Worm (Caenorhabditis elegans): ENCODE results near the gene psf-1.

The psf-1 gene

DNA sequence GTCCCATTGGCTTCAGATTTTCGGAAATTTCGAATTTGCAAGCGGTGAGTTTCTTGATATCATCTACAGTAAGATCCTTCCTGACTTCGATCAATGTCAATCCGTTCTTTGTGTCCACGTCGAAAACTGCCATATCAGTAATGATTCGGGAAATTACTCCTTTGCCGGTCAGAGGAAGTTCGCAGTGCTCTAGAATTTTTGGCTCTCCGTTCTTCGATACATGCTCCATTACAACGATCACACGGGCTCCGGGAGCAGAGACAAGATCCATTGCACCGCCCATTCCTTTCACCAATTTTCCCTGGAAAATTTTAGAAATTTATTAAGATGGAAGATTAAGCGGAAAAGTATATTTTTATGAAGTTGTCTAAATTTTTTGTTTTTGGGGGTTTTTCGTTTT is 33.9 kb upstream of the psf-1 start (continued):
- no peak for TF ChIP-seq nfyb-1 (GFP tag; IDR thresholded peaks at IDR 0.05)
- TF ChIP-seq Y53G8AR.9 (GFP tag; conservative IDR thresholded peaks at IDR 0.05) = 0 out of 2 replicates have a peak, but pooled peaks have one; percentile 10
- no peak for TF ChIP-seq rpc-1 (optimal IDR thresholded peaks at IDR 0.05)
- no peak for TF ChIP-seq rpc-1 (tag; optimal IDR thresholded peaks at IDR 0.05)
- peak; percentile 49 for TF ChIP-seq zim-3 (tag; optimal IDR thresholded peaks at IDR 0.05)
- TF ChIP-seq F23B12.7 (tag; optimal IDR thresholded peaks at IDR 0.05; ENCODE audit: insufficient read depth) = no peak
- no peak for TF ChIP-seq ccch-3 (GFP tag; optimal IDR thresholded peaks at IDR 0.05)
- peak; percentile 72; the same call in 1 of the 2 replicates for TF ChIP-seq cebp-2 (GFP tag; IDR thresholded peaks at IDR 0.05)
- no peak for TF ChIP-seq ceh-40 (GFP tag; IDR thresholded peaks at IDR 0.05)
- TF ChIP-seq pha-4 (tag; optimal IDR thresholded peaks at IDR 0.05) = no peak
- TF ChIP-seq snpc-1.1 (tag; optimal IDR thresholded peaks at IDR 0.05; ENCODE audit: insufficient read depth) = no peak
- TF ChIP-seq egl-18 (GFP tag; IDR thresholded peaks at IDR 0.05) = no peak
- TF ChIP-seq D2030.7 (GFP tag; IDR thresholded peaks at IDR 0.05) = no peak

DNA sequence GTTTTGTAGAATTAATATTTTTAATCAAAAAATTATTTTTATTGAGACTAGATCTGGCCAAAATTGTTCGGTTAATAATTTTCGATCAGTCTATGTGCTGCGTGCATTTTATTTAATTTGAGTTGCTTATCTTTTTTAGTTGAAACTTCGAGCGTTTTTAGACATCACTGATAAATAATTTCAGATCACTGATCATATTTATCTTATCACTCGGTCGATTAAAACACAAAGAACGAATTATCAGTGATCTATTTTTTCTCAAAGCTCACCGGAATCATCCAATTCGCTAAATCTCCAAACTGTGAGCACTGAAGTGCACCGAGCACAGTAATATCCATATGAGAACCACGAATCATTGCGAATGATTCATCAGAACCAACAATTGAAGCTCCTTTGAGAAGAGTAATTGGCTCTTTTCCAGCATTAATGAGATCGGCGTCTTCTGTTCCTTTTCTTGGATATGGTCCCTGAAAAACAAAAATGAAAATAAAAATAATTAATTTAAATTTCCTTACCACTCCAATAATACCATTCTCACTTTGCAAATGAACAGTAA is 33.4 kb upstream of the psf-1 start:
- TF ChIP-seq nhr-80 (tag; optimal IDR thresholded peaks at IDR 0.05) = peak; percentile 6
- TF ChIP-seq xnd-1 (tag; optimal IDR thresholded peaks at IDR 0.05) = no peak
- no peak for TF ChIP-seq ceh-79 (tag; optimal IDR thresholded peaks at IDR 0.05)
- TF ChIP-seq nfyb-1 (GFP tag; IDR thresholded peaks at IDR 0.05) = 0 out of 2 replicates have a peak, but pooled peaks have one; percentile 11

DNA sequence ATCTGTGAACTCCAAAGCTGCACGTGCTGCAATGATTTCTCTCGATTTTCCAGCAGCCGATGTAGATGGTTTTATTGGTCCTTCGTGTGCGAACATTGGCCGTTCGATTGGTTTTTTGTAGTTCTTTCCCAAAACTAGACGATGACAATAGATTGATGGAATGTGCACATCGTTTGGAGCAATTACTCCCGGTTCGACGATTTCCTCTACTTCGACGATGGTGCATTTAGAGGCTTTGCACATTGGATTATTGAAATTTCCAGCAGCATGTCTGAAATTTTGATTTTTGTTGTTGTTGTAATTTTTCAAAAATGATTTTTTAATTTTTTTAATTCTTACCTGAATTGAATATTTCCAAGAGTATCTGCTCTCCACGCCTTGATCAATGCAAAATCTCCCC is 32.8 kb upstream of the psf-1 start:
- TF ChIP-seq egrh-3 (GFP tag; IDR thresholded peaks at IDR 0.05) = no peak
- no peak for TF ChIP-seq attf-5 (GFP tag; optimal IDR thresholded peaks at IDR 0.05)
- TF ChIP-seq ama-1 (optimal IDR thresholded peaks at IDR 0.05) = peak; percentile 4
- no peak for TF ChIP-seq ama-1 (GFP tag; optimal IDR thresholded peaks at IDR 0.05)

DNA sequence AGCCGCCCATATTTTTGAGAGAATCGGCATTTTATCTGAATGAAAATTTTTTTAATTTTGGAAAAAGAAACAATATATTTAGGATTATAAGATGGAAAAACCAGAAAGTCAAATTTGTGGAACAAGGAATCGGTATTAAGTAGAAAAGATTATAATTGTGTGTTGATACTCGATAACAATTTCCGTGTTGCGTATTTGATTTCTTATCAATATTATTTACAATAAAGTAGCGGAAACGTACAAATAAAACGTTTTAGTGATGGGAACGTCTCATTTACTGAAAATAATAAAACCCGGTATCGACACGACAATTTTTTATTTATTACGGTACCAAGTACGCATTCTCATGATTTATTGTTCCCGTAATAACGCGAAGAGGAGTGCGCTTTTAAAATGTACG is 31.6 kb upstream of the psf-1 start, which contains the start of gene C05C10.3:
Gene C05C10.3 (minus strand): TSS at position 35 of the 400 bp plus-strand sequence.
- TF ChIP-seq hlh-26 (GFP tag; conservative IDR thresholded peaks at IDR 0.05) (no peak), zfh-2 (GFP tag; conservative IDR thresholded peaks at IDR 0.05) (no peak), hsf-1 (GFP tag; IDR thresholded peaks at IDR 0.05) (no peak), fkh-3 (tag; optimal IDR thresholded peaks at IDR 0.05) (no peak), egrh-3 (GFP tag; IDR thresholded peaks at IDR 0.05) (no peak), F49E8.2 (tag; optimal IDR thresholded peaks at IDR 0.05; ENCODE audit: insufficient read depth) (no peak), let-607 (tag; optimal IDR thresholded peaks at IDR 0.05) (no peak), sptf-2 (GFP tag; optimal IDR thresholded peaks at IDR 0.05) (no peak), rec-8 (tag; optimal IDR thresholded peaks at IDR 0.05) (no peak), ekl-4 (GFP tag; IDR thresholded peaks at IDR 0.05) (0 out of 2 replicates have a peak, but pooled peaks have one; percentile 48), Y56A3A.18 (GFP tag; IDR thresholded peaks at IDR 0.05) (no peak), T26A5.8 (tag; optimal IDR thresholded peaks at IDR 0.05) (no peak), F57C9.4 (tag; optimal IDR thresholded peaks at IDR 0.05) (no peak), ccch-3 (GFP tag; optimal IDR thresholded peaks at IDR 0.05) (no peak), cebp-2 (GFP tag; IDR thresholded peaks at IDR 0.05) (no peak), dox-1 (GFP tag; IDR thresholded peaks at IDR 0.05) (0 out of 2 replicates have a peak, but pooled peaks have one; percentile 4), atf-7 (tag; optimal IDR thresholded peaks at IDR 0.05) (no peak), hrde-1 (tag; optimal IDR thresholded peaks at IDR 0.05; ENCODE audit: borderline replicate concordance) (no peak)
